Fruit fly (Drosophila melanogaster): ENCODE measurements around the gene Cpr62Bb.
A peak's percentile ranks its signal among the peaks of the same experiment; 100 is the strongest.

Cpr62Bb gene

DNA sequence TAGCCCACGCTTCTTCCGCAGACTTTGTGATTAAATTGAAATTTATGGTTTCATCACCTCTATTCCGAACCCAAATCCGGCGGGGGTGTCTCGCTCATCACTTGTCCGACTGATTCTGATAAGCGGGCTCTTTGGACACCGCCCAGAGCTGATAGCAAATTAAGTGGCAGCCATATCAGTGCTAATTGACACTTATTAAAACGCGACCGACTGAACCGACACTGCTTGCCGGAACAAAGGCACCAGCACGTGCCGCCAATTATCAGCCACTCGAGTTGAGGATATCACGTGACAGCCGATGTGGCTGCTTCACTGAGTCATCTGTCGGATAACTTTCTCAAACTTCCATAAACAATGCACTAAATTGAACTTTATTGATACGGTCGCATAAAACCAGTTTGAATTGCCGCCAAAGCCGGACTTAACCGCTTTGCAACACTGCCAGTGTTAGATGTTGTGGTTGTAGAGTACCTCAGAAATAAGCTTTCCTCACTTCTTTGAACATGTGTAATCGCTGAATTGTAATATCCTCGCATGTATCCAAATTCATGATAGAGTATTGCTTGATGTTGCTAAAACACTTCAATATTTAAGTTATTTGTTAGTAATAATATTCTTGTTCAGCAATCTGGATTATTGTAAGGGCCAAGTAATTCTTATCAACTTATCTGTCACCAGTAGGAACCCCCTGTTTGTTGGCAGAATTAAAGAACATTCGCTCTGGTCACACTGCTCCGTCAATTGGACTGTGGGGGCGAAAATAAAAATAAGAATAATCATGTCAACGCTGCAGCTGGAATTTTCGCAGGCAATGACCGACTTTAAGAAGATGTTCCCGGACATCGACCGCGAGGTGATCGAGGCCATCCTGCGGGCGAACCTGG, 21.7 kb upstream of the Cpr62Bb start, which contains the start of gene CG12024 (continued):
- TF ChIP-seq GATAe (GFP tag; conservative IDR thresholded peaks at IDR 0.05) (peak; percentile 24), caup (GFP tag; optimal IDR thresholded peaks at IDR 0.05; ENCODE audit: severe bottlenecking) (peak; percentile 35), ewg (GFP tag; optimal IDR thresholded peaks at IDR 0.05) (peak; percentile 61), amos (GFP tag; IDR thresholded peaks at IDR 0.05; ENCODE audit: partially characterized antibody) (no peak), hth (optimal IDR thresholded peaks at IDR 0.05) (no peak), CG8359 (GFP tag; optimal IDR thresholded peaks at IDR 0.05; ENCODE audit: borderline replicate concordance) (no peak), CG1529 (GFP tag; optimal IDR thresholded peaks at IDR 0.05) (no peak), CG10543 (GFP tag; optimal IDR thresholded peaks at IDR 0.05) (peak; percentile 84), zfh1 (GFP tag; IDR thresholded peaks at IDR 0.05) (peak; percentile 39; the same call in 1 of the 3 replicates)

DNA sequence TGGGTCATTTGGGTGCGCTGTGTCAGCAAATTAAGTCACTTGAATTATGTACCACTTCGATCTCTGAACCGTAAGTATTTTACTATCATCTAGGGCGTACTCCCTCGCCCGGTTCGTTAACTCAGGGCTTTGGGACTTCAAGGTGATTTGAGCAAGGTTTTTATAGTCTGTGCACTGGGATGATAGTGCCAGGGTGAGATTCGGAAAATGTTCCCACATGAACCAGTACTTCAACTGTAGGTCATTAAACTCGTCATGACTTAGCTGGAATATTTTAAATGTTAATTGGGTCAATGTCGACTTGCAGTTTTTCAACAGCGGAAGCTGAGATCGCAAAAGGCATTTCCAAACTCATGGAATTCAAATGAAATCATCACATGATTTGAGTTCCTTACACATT, 20.5 kb upstream of the Cpr62Bb start, which contains the start of gene CNMa:
TSS of gene CNMa (minus strand) at position 101 of the 400 bp plus-strand sequence.
- TF ChIP-seq CG10274 (GFP tag; optimal IDR thresholded peaks at IDR 0.05) (peak; percentile 21), eyg (GFP tag; optimal IDR thresholded peaks at IDR 0.05) (no peak), Hr78 (GFP tag; optimal IDR thresholded peaks at IDR 0.05) (peak in 1 of 2 experiments; percentile 35), Max (GFP tag; optimal IDR thresholded peaks at IDR 0.05) (no peak)

DNA sequence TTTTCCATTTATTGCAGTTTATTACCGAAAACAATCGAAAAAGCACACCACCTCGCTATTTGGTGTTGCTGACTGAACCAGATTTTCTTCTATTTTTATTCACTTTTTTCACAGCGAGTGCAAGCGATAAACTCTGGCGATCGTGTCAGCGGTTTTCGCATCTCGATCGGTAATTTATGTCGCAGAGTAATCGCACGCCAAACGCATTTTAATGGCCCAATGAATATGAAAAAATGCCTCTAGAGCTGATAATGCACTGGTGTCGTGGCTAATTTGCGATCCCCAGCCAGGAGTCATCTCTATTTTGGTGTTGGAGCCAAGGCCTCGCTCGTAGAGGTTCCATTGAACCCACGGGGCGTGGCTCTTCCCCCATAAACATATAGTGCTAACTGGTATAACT, 18.3 kb upstream of the Cpr62Bb start:
- no peak for TF ChIP-seq CG12769 (tag; optimal IDR thresholded peaks at IDR 0.05)
- no peak for TF ChIP-seq CG8388 (GFP tag; optimal IDR thresholded peaks at IDR 0.05)
- no peak for TF ChIP-seq CG16779 (GFP tag; IDR thresholded peaks at IDR 0.05)
- TF ChIP-seq Nf-YB (GFP tag; optimal IDR thresholded peaks at IDR 0.05), result no peak
- no peak for TF ChIP-seq oc (tag; optimal IDR thresholded peaks at IDR 0.05)

DNA sequence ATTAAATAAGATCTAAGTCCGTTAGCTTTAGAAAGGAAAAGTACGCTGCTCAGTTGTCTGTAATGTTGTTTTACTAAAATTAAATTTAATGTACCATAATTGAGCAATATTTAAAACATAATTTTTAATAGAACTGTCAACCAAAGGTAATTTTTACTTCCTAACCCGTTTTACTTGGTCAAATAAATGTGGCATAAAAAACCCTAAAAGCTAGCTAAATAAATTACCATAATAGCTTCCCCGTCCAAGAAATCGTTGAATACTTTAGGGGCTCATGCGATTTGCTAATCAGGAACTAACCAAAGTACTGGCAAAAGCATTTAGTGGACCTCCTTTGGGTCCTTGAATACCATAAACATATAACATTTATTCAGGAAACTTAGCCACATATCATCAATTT, 15.5 kb upstream of the Cpr62Bb start:
- no peak for TF ChIP-seq Nf-YB (GFP tag; optimal IDR thresholded peaks at IDR 0.05)
- TF ChIP-seq Bgb (GFP tag; IDR thresholded peaks at IDR 0.05; ENCODE audit: partially characterized antibody), result peak; percentile 18; the same call in 1 of the 2 replicates

DNA sequence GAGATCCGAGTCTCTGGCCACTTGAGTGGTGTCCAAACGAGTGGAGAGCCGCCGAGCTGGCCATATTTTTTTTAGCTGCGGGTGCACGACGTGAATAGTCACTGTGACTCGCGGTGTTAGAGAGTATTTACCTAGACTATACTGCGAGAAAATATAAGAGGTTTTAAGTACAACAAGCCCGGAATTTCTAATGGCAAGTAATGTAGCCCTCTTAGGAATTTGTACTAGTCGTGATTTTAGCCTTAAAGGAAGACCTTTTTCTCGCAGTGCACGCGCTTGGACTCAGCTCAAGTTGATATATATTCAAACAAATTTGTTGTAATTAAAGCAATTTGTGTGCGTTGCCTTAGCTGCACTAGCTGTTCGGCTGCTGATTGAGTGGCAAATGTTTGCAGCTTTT, 9.6 kb upstream of the Cpr62Bb start:
- TF ChIP-seq slbo (GFP tag; IDR thresholded peaks at IDR 0.05) (0 out of 2 replicates have a peak, but pooled peaks have one; percentile 14), Six4 (GFP tag; optimal IDR thresholded peaks at IDR 0.05) (no peak), Drgx (GFP tag; IDR thresholded peaks at IDR 0.05) (peak; percentile 86), prd (optimal IDR thresholded peaks at IDR 0.05) (no peak), prd (GFP tag; IDR thresholded peaks at IDR 0.05) (0 out of 3 replicates have a peak, but pooled peaks have one; percentile 8)

DNA sequence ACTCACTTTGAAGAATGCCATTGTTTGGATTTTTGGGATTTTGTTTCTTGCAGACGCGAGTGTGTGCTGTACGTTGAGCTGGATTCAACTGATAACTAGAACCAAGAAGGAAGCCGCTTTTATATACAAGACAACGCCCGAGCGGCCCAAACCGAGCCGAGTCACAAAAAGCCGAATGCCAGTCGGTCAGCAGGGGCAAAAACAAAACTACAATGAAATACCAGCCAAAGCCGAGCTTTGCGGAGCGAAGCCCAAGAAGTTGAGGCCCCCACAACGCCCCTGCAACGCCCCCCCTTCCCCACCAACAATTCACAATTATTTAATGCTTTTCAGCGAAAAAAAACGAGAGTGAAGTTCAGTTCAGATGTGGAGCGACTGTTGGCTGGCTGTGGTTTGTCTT, 7.0 kb upstream of the Cpr62Bb start, which contains the start of gene Cpr62Bc:
TSS of gene Cpr62Bc (minus strand) at position 101 of the 400 bp plus-strand sequence.
- TF ChIP-seq gcm2 (GFP tag; optimal IDR thresholded peaks at IDR 0.05) (no peak), gro (GFP tag; optimal IDR thresholded peaks at IDR 0.05) (no peak), Deaf1 (tag; optimal IDR thresholded peaks at IDR 0.05) (peak; percentile 80), CG5245 (GFP tag; optimal IDR thresholded peaks at IDR 0.05) (no peak), CG11696 (GFP tag; IDR thresholded peaks at IDR 0.05) (no peak), ab (GFP tag; optimal IDR thresholded peaks at IDR 0.05) (no peak)
